Worm (Caenorhabditis elegans) whole organism, L3 larva: ENCODE measurements around the gene srh-299.
A peak's percentile ranks its signal among the peaks of the same experiment; 100 is the strongest.

Experiments
- R02D3.7 ChIP-seq: fragments of 150-350 bp; optimal IDR thresholded peaks from 2 replicates; lab custom pipeline; 2014; ENCODE audit warnings: missing biosample characterization, missing genetic modification characterization
- ZK546.5 ChIP-seq: sonication (generic microtip); optimal IDR thresholded peaks from 2 replicates; lab custom pipeline; 2017; ENCODE audit warnings: missing biosample characterization, missing genetic modification characterization
- aly-2 ChIP-seq: fragments of 150-350 bp; optimal IDR thresholded peaks from 2 replicates; lab custom pipeline; 2014; ENCODE audit warnings: missing biosample characterization, missing genetic modification characterization
- ama-1 ChIP-seq: fragments of 150-350 bp; optimal IDR thresholded peaks from 2 replicates; lab custom pipeline; 2018
- ceh-16 ChIP-seq: sonication (generic microtip); optimal IDR thresholded peaks from 2 replicates; lab custom pipeline; 2017; ENCODE audit warnings: missing biosample characterization, missing genetic modification characterization
- ceh-28 ChIP-seq: fragments of 150-350 bp; optimal IDR thresholded peaks from 2 replicates; lab custom pipeline; 2014; ENCODE audit warnings: missing biosample characterization, missing genetic modification reagents, missing genetic modification characterization
- ceh-82 ChIP-seq: fragments of 150-350 bp; optimal IDR thresholded peaks from 2 replicates; lab custom pipeline; 2014; ENCODE audit warnings: missing biosample characterization, missing genetic modification characterization
- ceh-9 ChIP-seq: sonication (generic microtip); optimal IDR thresholded peaks from 2 replicates; lab custom pipeline; 2018; ENCODE audit warnings: missing biosample characterization, missing genetic modification characterization
- daf-12 ChIP-seq: fragments of 150-350 bp; optimal IDR thresholded peaks from 2 replicates; lab custom pipeline; 2014; ENCODE audit warnings: missing biosample characterization, missing genetic modification reagents, missing genetic modification characterization
- egl-27 ChIP-seq: sonication (generic microtip); optimal IDR thresholded peaks from 4 replicates; lab custom pipeline; 2017; ENCODE audit warnings: missing biosample characterization, missing genetic modification reagents, missing genetic modification characterization
- egl-5 ChIP-seq: fragments of 150-350 bp; optimal IDR thresholded peaks from 2 replicates; lab custom pipeline; 2017; ENCODE audit warnings: missing biosample characterization, missing genetic modification reagents, missing genetic modification characterization, inconsistent platforms
- elt-1 ChIP-seq: fragments of 150-350 bp; optimal IDR thresholded peaks from 2 replicates; lab custom pipeline; 2014; ENCODE audit warnings: missing biosample characterization, missing genetic modification characterization
- elt-2 ChIP-seq: sonication (generic microtip); optimal IDR thresholded peaks from 2 replicates; lab custom pipeline; 2016; ENCODE audit warnings: missing genetic modification reagents, mild to moderate bottlenecking, missing genetic modification characterization, missing compliant biosample characterization
- elt-3 ChIP-seq, 3 experiments: fragments of 150-350 bp in 1 of 3; sonication (generic microtip) in 2 of 3; optimal IDR thresholded peaks; 2 replicates in 2 of 3; 4 replicates in 1 of 3; lab custom pipeline; 2014 to 2017; ENCODE audit warnings: missing biosample characterization in 3 of 3, missing genetic modification characterization in 3 of 3
- eor-1 ChIP-seq, 2 experiments: fragments of 150-350 bp; optimal IDR thresholded peaks; 2 replicates each; lab custom pipeline; 2014 to 2018; ENCODE audit warnings: missing biosample characterization in 2 of 2, missing genetic modification characterization in 2 of 2
- fkh-10 ChIP-seq: sonication (generic microtip); optimal IDR thresholded peaks from 2 replicates; lab custom pipeline; 2017; ENCODE audit warnings: missing biosample characterization, missing genetic modification reagents, missing genetic modification characterization
- fkh-2 ChIP-seq: fragments of 150-350 bp; optimal IDR thresholded peaks from 2 replicates; lab custom pipeline; 2014; ENCODE audit warnings: missing biosample characterization, missing genetic modification reagents, missing genetic modification characterization
- fos-1 ChIP-seq: fragments of 150-350 bp; optimal IDR thresholded peaks from 2 replicates; lab custom pipeline; 2014; ENCODE audit warnings: missing biosample characterization, missing genetic modification characterization
- hmg-11 ChIP-seq: sonication (generic microtip); optimal IDR thresholded peaks from 2 replicates; lab custom pipeline; 2016; ENCODE audit warnings: missing genetic modification characterization, missing compliant biosample characterization
- jun-1 ChIP-seq: fragments of 150-350 bp; optimal IDR thresholded peaks from 2 replicates; lab custom pipeline; 2014; ENCODE audit warnings: missing biosample characterization, missing genetic modification reagents, missing genetic modification characterization
- lin-15B ChIP-seq: fragments of 150-350 bp; optimal IDR thresholded peaks from 2 replicates; lab custom pipeline; 2014; ENCODE audit warnings: missing biosample characterization, missing genetic modification characterization
- lin-39 ChIP-seq: fragments of 150-350 bp; optimal IDR thresholded peaks from 2 replicates; lab custom pipeline; 2018; ENCODE audit warnings: missing biosample characterization, missing genetic modification reagents, missing genetic modification characterization
- lsy-12 ChIP-seq: sonication (generic microtip); optimal IDR thresholded peaks from 2 replicates; lab custom pipeline; 2016; ENCODE audit warnings: mild to moderate bottlenecking, missing genetic modification characterization, missing compliant biosample characterization
- mdl-1 ChIP-seq: fragments of 150-350 bp; optimal IDR thresholded peaks from 2 replicates; lab custom pipeline; 2014; ENCODE audit warnings: missing biosample characterization, missing genetic modification characterization
- mml-1 ChIP-seq: fragments of 150-350 bp; sonication (generic microtip); optimal IDR thresholded peaks from 3 replicates; lab custom pipeline; 2014; ENCODE audit warnings: missing biosample characterization, missing genetic modification characterization
- nfya-1 ChIP-seq: sonication (generic microtip); optimal IDR thresholded peaks from 2 replicates; lab custom pipeline; 2017; ENCODE audit warnings: missing genetic modification characterization, mild to moderate bottlenecking, missing compliant biosample characterization, antibody characterized with exemption, moderate library complexity; ENCODE audit not compliant: insufficient read depth
- nhr-11 ChIP-seq: fragments of 150-350 bp; optimal IDR thresholded peaks from 2 replicates; lab custom pipeline; 2014; ENCODE audit warnings: missing biosample characterization, missing genetic modification characterization
- nhr-12 ChIP-seq: fragments of 150-350 bp; optimal IDR thresholded peaks from 2 replicates; lab custom pipeline; 2014; ENCODE audit warnings: missing biosample characterization, missing genetic modification characterization
- nhr-23 ChIP-seq: fragments of 150-350 bp; optimal IDR thresholded peaks from 2 replicates; lab custom pipeline; 2014; ENCODE audit warnings: missing biosample characterization, missing genetic modification reagents, missing genetic modification characterization
- nhr-237 ChIP-seq: fragments of 150-350 bp; optimal IDR thresholded peaks from 2 replicates; lab custom pipeline; 2014; ENCODE audit warnings: missing biosample characterization, missing genetic modification characterization
- nhr-25 ChIP-seq: sonication (generic microtip); optimal IDR thresholded peaks from 2 replicates; lab custom pipeline; 2017; ENCODE audit warnings: missing biosample characterization, missing genetic modification characterization
- nhr-28 ChIP-seq: fragments of 150-350 bp; optimal IDR thresholded peaks from 2 replicates; lab custom pipeline; 2014; ENCODE audit warnings: missing biosample characterization, missing genetic modification characterization
- nhr-43 ChIP-seq: sonication (generic microtip); optimal IDR thresholded peaks from 2 replicates; lab custom pipeline; 2016; ENCODE audit warnings: mild to moderate bottlenecking, missing genetic modification characterization, missing compliant biosample characterization; ENCODE audit not compliant: poor library complexity, severe bottlenecking
- nhr-67 ChIP-seq: fragments of 150-350 bp; optimal IDR thresholded peaks from 2 replicates; lab custom pipeline; 2014; ENCODE audit warnings: missing biosample characterization, missing genetic modification characterization
- nhr-76 ChIP-seq: fragments of 150-350 bp; sonication (generic microtip); optimal IDR thresholded peaks from 5 replicates; lab custom pipeline; 2014; ENCODE audit warnings: missing biosample characterization, missing genetic modification characterization
- nhr-77 ChIP-seq: fragments of 150-350 bp; optimal IDR thresholded peaks from 2 replicates; lab custom pipeline; 2014; ENCODE audit warnings: missing biosample characterization, missing genetic modification characterization
- pha-4 ChIP-seq: fragments of 150-350 bp; optimal IDR thresholded peaks from 2 replicates; lab custom pipeline; 2014; ENCODE audit warnings: missing biosample characterization, missing genetic modification reagents, missing genetic modification characterization
- pqm-1 ChIP-seq: fragments of 150-350 bp; optimal IDR thresholded peaks from 2 replicates; lab custom pipeline; 2017; ENCODE audit warnings: missing biosample characterization, missing genetic modification characterization, inconsistent platforms
- sea-2 ChIP-seq: fragments of 150-350 bp; sonication (generic microtip); optimal IDR thresholded peaks from 4 replicates; lab custom pipeline; 2014; ENCODE audit warnings: missing biosample characterization, missing genetic modification reagents, missing genetic modification characterization
- skn-1 ChIP-seq: fragments of 150-350 bp; optimal IDR thresholded peaks from 2 replicates; lab custom pipeline; 2014; ENCODE audit warnings: missing biosample characterization, missing genetic modification characterization
- snpc-4 ChIP-seq: fragments of 150-350 bp; optimal IDR thresholded peaks from 2 replicates; lab custom pipeline; 2014; ENCODE audit warnings: missing biosample characterization, missing genetic modification characterization
- tbx-2 ChIP-seq: sonication (generic microtip); optimal IDR thresholded peaks from 2 replicates; lab custom pipeline; 2016; ENCODE audit warnings: mild to moderate bottlenecking, missing genetic modification characterization, missing compliant biosample characterization
- unc-39 ChIP-seq: sonication (generic microtip); optimal IDR thresholded peaks from 4 replicates; lab custom pipeline; 2017; ENCODE audit warnings: missing biosample characterization, missing genetic modification characterization
- unc-62 ChIP-seq: fragments of 150-350 bp; sonication (generic microtip); optimal IDR thresholded peaks from 4 replicates; lab custom pipeline; 2014; ENCODE audit warnings: missing biosample characterization, missing genetic modification reagents, missing genetic modification characterization
- zag-1 ChIP-seq: fragments of 150-350 bp; optimal IDR thresholded peaks from 2 replicates; lab custom pipeline; 2014; ENCODE audit warnings: missing biosample characterization, missing genetic modification characterization
- ztf-11 ChIP-seq: fragments of 150-350 bp; optimal IDR thresholded peaks from 2 replicates; lab custom pipeline; 2014; ENCODE audit warnings: missing biosample characterization, missing genetic modification characterization
- ztf-4 ChIP-seq: fragments of 150-350 bp; optimal IDR thresholded peaks from 2 replicates; lab custom pipeline; 2014; ENCODE audit warnings: missing biosample characterization, missing genetic modification characterization

srh-299 gene

DNA sequence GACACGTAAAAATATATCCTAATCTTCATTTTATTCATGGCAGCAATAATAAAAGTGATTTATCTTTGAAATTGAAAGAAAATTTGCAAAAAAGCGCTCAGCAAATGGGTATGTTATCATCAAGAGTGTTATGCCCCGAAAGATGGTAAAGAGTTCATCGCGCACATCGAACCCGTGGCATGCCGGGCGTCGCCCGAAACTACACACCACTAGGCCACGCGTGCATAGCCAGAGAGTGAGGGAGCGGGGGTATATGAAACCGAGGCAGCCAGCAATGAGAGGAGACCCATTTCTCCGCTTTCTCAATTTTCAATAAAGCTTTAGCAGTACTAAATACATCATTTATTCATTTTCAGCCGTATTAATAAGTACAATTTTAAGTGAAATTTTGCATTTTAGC is 10.6 kb downstream of the srh-299 start:
- TF ChIP-seq egl-27 (no peak), ztf-11 (tag; lab: Kevin White, UChicago) (no peak), elt-1 (tag; lab: Kevin White, UChicago) (no peak), egl-5 (tag; lab: Kevin White, UChicago) (no peak), ceh-9 (tag; lab: Kevin White, UChicago) (no peak), nfya-1 (tag; lab: Kevin White, UChicago) (peak; percentile 69), fkh-2 (tag; lab: Kevin White, UChicago) (no peak), nhr-28 (tag; lab: Kevin White, UChicago) (no peak), nhr-237 (no peak), nhr-77 (peak; percentile 45), zag-1 (tag; lab: Kevin White, UChicago) (no peak), pha-4 (tag; lab: Kevin White, UChicago) (no peak), nhr-25 (tag; lab: Kevin White, UChicago) (no peak), hmg-11 (tag; lab: Kevin White, UChicago) (no peak), ZK546.5 (tag; lab: Kevin White, UChicago) (no peak), tbx-2 (no peak), ceh-28 (tag; lab: Kevin White, UChicago) (no peak), mdl-1 (tag; lab: Kevin White, UChicago) (no peak), fos-1 (tag; lab: Kevin White, UChicago) (no peak), unc-62 (GFP tag; lab: Kevin White, UChicago) (no peak), nhr-76 (tag; lab: Kevin White, UChicago) (no peak), unc-39 (tag; lab: Kevin White, UChicago) (no peak), aly-2 (tag; lab: Kevin White, UChicago) (no peak), jun-1 (peak; percentile 52), sea-2 (GFP tag; lab: Kevin White, UChicago) (no peak), skn-1 (tag; lab: Kevin White, UChicago) (peak; percentile 74), eor-1 (tag; optimal IDR thresholded peaks at IDR 0.05; lab: Kevin White, UChicago) (no peak), nhr-11 (tag; lab: Kevin White, UChicago) (peak; percentile 18), ama-1 (lab: Kevin White, UChicago) (peak; percentile 34), nhr-12 (tag; lab: Kevin White, UChicago) (no peak), nhr-23 (tag; lab: Kevin White, UChicago) (no peak), snpc-4 (tag; lab: Kevin White, UChicago) (peak; percentile 35), pqm-1 (peak; percentile 53), ceh-16 (tag; lab: Kevin White, UChicago) (peak; percentile 13), ceh-82 (tag; lab: Kevin White, UChicago) (peak; percentile 66), R02D3.7 (tag; lab: Kevin White, UChicago) (peak; percentile 36), nhr-43 (tag; lab: Kevin White, UChicago) (peak; percentile 87), lsy-12 (tag; lab: Kevin White, UChicago) (peak; percentile 66), mml-1 (no peak), daf-12 (tag; lab: Kevin White, UChicago) (no peak), elt-3 (tag; optimal IDR thresholded peaks at IDR 0.05; lab: Kevin White, UChicago) (peak in 1 of 3 experiments; percentile 67), lin-15B (peak; percentile 36), elt-2 (peak; percentile 69), fkh-10 (GFP tag; lab: Kevin White, UChicago) (no peak), lin-39 (peak; percentile 86), nhr-67 (tag; lab: Kevin White, UChicago) (no peak), ztf-4 (tag; lab: Kevin White, UChicago) (peak; percentile 36)
- TF ChIP-seq, all 47 proteins: peak for 18
